Worm (Caenorhabditis elegans) whole organism, L4/young adult: Measurements from ENCODE around the gene srg-1.

Experiments
- W03F9.2 ChIP-seq: fragments of 150-350 bp; optimal IDR thresholded peaks from 2 replicates; lab custom pipeline; 2014; ENCODE audit warnings: missing biosample characterization, missing genetic modification characterization
- dao-5 ChIP-seq: sonication (generic microtip); optimal IDR thresholded peaks from 2 replicates; lab custom pipeline; 2016; ENCODE audit warnings: missing genotype, missing genetic modification characterization, moderate library complexity, missing compliant biosample characterization
- him-1 ChIP-seq: sonication (generic microtip); optimal IDR thresholded peaks from 2 replicates; lab custom pipeline; 2016; ENCODE audit warnings: missing genotype, missing genetic modification reagents, missing genetic modification characterization, missing compliant biosample characterization

- TF ChIP-seq dao-5 (tag; lab: Kevin White, UChicago) (no peak), him-1 (tag; lab: Kevin White, UChicago) (no peak), W03F9.2 (tag; lab: Kevin White, UChicago) (no peak)
Measured at ce11 chrIII:6207881-6208280, 50.3 kb downstream of the srg-1 start, which contains the start of gene C23G10.2.
